Fruit fly (Drosophila melanogaster) whole organism, embryonic: ENCODE data around the gene Pgant2.

Source experiments
- Bgb ChIP-seq: fragments of 200-800 bp; sonication (Bioruptor generic); IDR thresholded peaks from 2 replicates; pipeline ENCODE4 v1.3.6; 2022; ENCODE audit warnings: missing biosample characterization, missing genetic modification characterization; ENCODE audit not compliant: partially characterized antibody
- Bteb2 ChIP-seq: fragments of 200-800 bp; sonication (Bioruptor generic); optimal IDR thresholded peaks from 2 replicates; lab custom pipeline; 2016; ENCODE audit warnings: missing biosample characterization, missing genetic modification characterization
- CG10274 ChIP-seq: fragments of 200-800 bp; sonication (Bioruptor generic); optimal IDR thresholded peaks from 3 replicates; lab custom pipeline; 2017; ENCODE audit warnings: missing biosample characterization, mild to moderate bottlenecking, missing genetic modification characterization
- CG10366 ChIP-seq: fragments of 200-800 bp; sonication (Bioruptor generic); IDR thresholded peaks from 2 replicates; pipeline ENCODE4 v1.3.6; 2022; ENCODE audit warnings: missing biosample characterization, missing genetic modification characterization
- CG10565 ChIP-seq: fragments of 200-800 bp; sonication (Bioruptor generic); optimal IDR thresholded peaks from 3 replicates; lab custom pipeline; 2016; ENCODE audit warnings: missing biosample characterization, mild to moderate bottlenecking, missing genetic modification characterization
- CG11696 ChIP-seq: fragments of 200-800 bp; sonication (Bioruptor generic); IDR thresholded peaks from 2 replicates; pipeline ENCODE4 v1.3.6; 2022; ENCODE audit warnings: missing biosample characterization, missing genetic modification characterization
- CG14014 ChIP-seq: fragments of 200-800 bp; sonication (Bioruptor generic); IDR thresholded peaks from 2 replicates; pipeline ENCODE4 v1.3.6; 2022; ENCODE audit warnings: missing biosample characterization, missing genetic modification characterization
- CG17912 ChIP-seq: fragments of 200-800 bp; sonication (Bioruptor generic); optimal IDR thresholded peaks from 2 replicates; lab custom pipeline; 2018; ENCODE audit warnings: missing biosample characterization, mild to moderate bottlenecking, missing genetic modification characterization
- CG1832 ChIP-seq: fragments of 200-800 bp; sonication (Bioruptor generic); optimal IDR thresholded peaks from 2 replicates; lab custom pipeline; 2017; ENCODE audit warnings: missing biosample characterization, mild to moderate bottlenecking, missing genetic modification characterization, inconsistent platforms
- CG18476 ChIP-seq: fragments of 200-800 bp; sonication (Bioruptor generic); optimal IDR thresholded peaks from 2 replicates; lab custom pipeline; 2016; ENCODE audit warnings: missing biosample characterization, mild to moderate bottlenecking, missing genetic modification characterization
- CG30431 ChIP-seq: fragments of 200-800 bp; sonication (Bioruptor generic); optimal IDR thresholded peaks from 2 replicates; lab custom pipeline; 2017; ENCODE audit warnings: missing biosample characterization, missing genetic modification characterization
- CG33557 ChIP-seq: fragments of 200-800 bp; sonication (Bioruptor generic); optimal IDR thresholded peaks from 2 replicates; lab custom pipeline; 2019; ENCODE audit warnings: missing biosample characterization, mild to moderate bottlenecking, missing genetic modification characterization, moderate library complexity
- CG4282 ChIP-seq: fragments of 200-800 bp; sonication (Bioruptor generic); optimal IDR thresholded peaks from 2 replicates; lab custom pipeline; 2016; ENCODE audit warnings: missing biosample characterization, missing genetic modification characterization
- CG4424 ChIP-seq: fragments of 200-800 bp; sonication (Bioruptor generic); optimal IDR thresholded peaks from 3 replicates; lab custom pipeline; 2016; ENCODE audit warnings: missing biosample characterization, missing genetic modification characterization
- CkIIα-i1 ChIP-seq: fragments of 200-800 bp; sonication (Bioruptor generic); IDR thresholded peaks from 2 replicates; pipeline ENCODE4 v1.3.6; 2022; ENCODE audit warnings: missing biosample characterization, missing genetic modification characterization
- D19A ChIP-seq: fragments of 200-800 bp; optimal IDR thresholded peaks from 3 replicates; lab custom pipeline; 2019; ENCODE audit warnings: missing biosample characterization, mild to moderate bottlenecking, missing genetic modification characterization, moderate library complexity
- Deaf1 ChIP-seq: fragments of 200-800 bp; optimal IDR thresholded peaks from 3 replicates; lab custom pipeline; 2019; ENCODE audit warnings: missing biosample characterization, mild to moderate bottlenecking, missing genetic modification characterization, moderate library complexity
- Dip2 ChIP-seq: fragments of 200-800 bp; sonication (Bioruptor generic); IDR thresholded peaks from 2 replicates; pipeline ENCODE4 v1.3.6; 2022; ENCODE audit warnings: missing biosample characterization, missing genetic modification characterization
- Drgx ChIP-seq: fragments of 200-800 bp; sonication (Bioruptor generic); IDR thresholded peaks from 2 replicates; pipeline ENCODE4 v1.3.6; 2022; ENCODE audit warnings: missing biosample characterization, missing genetic modification characterization
- Ets65A ChIP-seq: fragments of 200-800 bp; sonication (Bioruptor generic); peaks from one replicate; lab custom pipeline; 2016; ENCODE audit warnings: missing biosample characterization, missing genetic modification characterization
- HmgZ ChIP-seq: fragments of 200-800 bp; sonication (Bioruptor generic); optimal IDR thresholded peaks from 2 replicates; lab custom pipeline; 2018; ENCODE audit warnings: missing biosample characterization, mild to moderate bottlenecking, missing genetic modification characterization
- Med ChIP-seq: fragments of 200-800 bp; sonication (Bioruptor generic); peaks from one replicate; lab custom pipeline; 2016; ENCODE audit warnings: missing biosample characterization, missing genetic modification characterization, mild to moderate bottlenecking, inconsistent platforms, moderate library complexity
- Vsx1 ChIP-seq: fragments of 200-800 bp; sonication (Bioruptor generic); optimal IDR thresholded peaks from 2 replicates; lab custom pipeline; 2017; ENCODE audit warnings: missing biosample characterization, mild to moderate bottlenecking, missing genetic modification characterization, missing genetic modification reagents
- ash1 ChIP-seq: fragments of 200-800 bp; sonication (Bioruptor generic); optimal IDR thresholded peaks from 2 replicates; lab custom pipeline; 2018; ENCODE audit warnings: missing biosample characterization, mild to moderate bottlenecking, missing genetic modification characterization
- esg ChIP-seq: fragments of 200-800 bp; sonication (Bioruptor generic); conservative IDR thresholded peaks from 2 replicates; pipeline ENCODE4 v1.3.6; 2022; ENCODE audit warnings: missing biosample characterization, missing genetic modification characterization
- exex ChIP-seq: fragments of 200-800 bp; sonication (Bioruptor generic); optimal IDR thresholded peaks from 4 replicates; lab custom pipeline; 2018; ENCODE audit warnings: missing biosample characterization, mild to moderate bottlenecking, missing genetic modification characterization, moderate library complexity
- fd96Cb ChIP-seq: fragments of 200-800 bp; sonication (Bioruptor generic); optimal IDR thresholded peaks from 2 replicates; lab custom pipeline; 2018; ENCODE audit warnings: missing biosample characterization, mild to moderate bottlenecking, missing genetic modification characterization, moderate library complexity
- gcm2 ChIP-seq: fragments of 200-800 bp; sonication (Bioruptor generic); optimal IDR thresholded peaks from 2 replicates; lab custom pipeline; 2016; ENCODE audit warnings: missing biosample characterization, missing genetic modification characterization
- hth ChIP-seq: fragments of >200 bp; optimal IDR thresholded peaks from 2 replicates; lab custom pipeline; 2017; ENCODE audit warnings: inconsistent platforms
- jumu ChIP-seq: fragments of 200-800 bp; sonication (Bioruptor generic); optimal IDR thresholded peaks from 3 replicates; lab custom pipeline; 2016; ENCODE audit warnings: missing biosample characterization, missing genetic modification characterization
- knrl ChIP-seq: fragments of 200-800 bp; sonication (Bioruptor generic); IDR thresholded peaks from 3 replicates; pipeline ENCODE4 v1.3.6; 2022; ENCODE audit warnings: missing biosample characterization, missing genetic modification characterization; ENCODE audit not compliant: partially characterized antibody
- odd ChIP-seq: fragments of 200-800 bp; sonication (Bioruptor generic); optimal IDR thresholded peaks from 2 replicates; lab custom pipeline; 2017; ENCODE audit warnings: missing biosample characterization, mild to moderate bottlenecking, missing genetic modification characterization
- pan ChIP-seq, 4 experiments: fragments of >200 bp in 3 of 4; fragments of 200-800 bp in 1 of 4; sonication (Bioruptor generic) in 1 of 4; optimal IDR thresholded peaks in 3 of 4; IDR thresholded peaks in 1 of 4; 2 replicates each; pipeline versions ENCODE4 v1.3.6 to Lab custom; 2017 to 2022; ENCODE audit warnings: missing biosample characterization in 2 of 4, missing genetic modification characterization in 2 of 4, mixed read lengths in 1 of 4
- schlank ChIP-seq: fragments of 200-800 bp; sonication (Bioruptor generic); optimal IDR thresholded peaks from 2 replicates; lab custom pipeline; 2018; ENCODE audit warnings: missing biosample characterization, mild to moderate bottlenecking, missing genetic modification characterization
- slbo ChIP-seq: fragments of 200-800 bp; sonication (Bioruptor generic); IDR thresholded peaks from 2 replicates; pipeline ENCODE4 v1.3.6; 2022; ENCODE audit warnings: missing biosample characterization, missing genetic modification characterization
- sna ChIP-seq: fragments of 200-800 bp; sonication (Bioruptor generic); IDR thresholded peaks from 2 replicates; pipeline ENCODE4 v1.3.6; 2022; ENCODE audit warnings: missing biosample characterization, missing genetic modification characterization; ENCODE audit not compliant: partially characterized antibody
- tna ChIP-seq: fragments of 200-800 bp; sonication (Bioruptor generic); IDR thresholded peaks from 2 replicates; pipeline ENCODE4 v1.3.6; 2022; ENCODE audit warnings: missing biosample characterization, missing genetic modification characterization; ENCODE audit not compliant: partially characterized antibody
- usp ChIP-seq: fragments of >200 bp; optimal IDR thresholded peaks from 2 replicates; lab custom pipeline; 2017; ENCODE audit warnings: missing biosample characterization, missing genetic modification characterization
- vfl ChIP-seq: fragments of 200-800 bp; sonication (Bioruptor generic); optimal IDR thresholded peaks from 2 replicates; lab custom pipeline; 2016; ENCODE audit warnings: missing biosample characterization, missing genetic modification characterization
- vnd ChIP-seq: fragments of 200-800 bp; sonication (Bioruptor generic); IDR thresholded peaks from 3 replicates; pipeline ENCODE4 v1.3.6; 2022; ENCODE audit warnings: missing biosample characterization, missing genetic modification characterization; ENCODE audit not compliant: partially characterized antibody
- yki ChIP-seq: fragments of >200 bp; optimal IDR thresholded peaks from 3 replicates; lab custom pipeline; 2018
- z ChIP-seq: fragments of 200-800 bp; sonication (Bioruptor generic); IDR thresholded peaks from 3 replicates; pipeline ENCODE4 v1.3.6; 2022; ENCODE audit warnings: missing biosample characterization, missing genetic modification characterization

Gene Pgant2

dm6 chr2L:3371776-3372383, 54.6 kb downstream of the Pgant2 start (continued):
- TF ChIP-seq CG4282 (GFP tag; lab: Kevin White, UChicago) (no peak), odd (GFP tag; lab: Kevin White, UChicago) (no peak), knrl (GFP tag; lab: Robert Waterston, UW) (no peak), hth (no peak), yki (lab: Kevin White, UChicago) (no peak), CG14014 (GFP tag; lab: Robert Waterston, UW) (no peak), CkIIα-i1 (GFP tag; lab: Robert Waterston, UW) (no peak), sna (GFP tag; lab: Robert Waterston, UW) (no peak), CG17912 (GFP tag; lab: Kevin White, UChicago) (no peak), exex (tag; lab: Kevin White, UChicago) (peak; percentile 69), Bteb2 (GFP tag; lab: Kevin White, UChicago) (no peak), tna (GFP tag; lab: Robert Waterston, UW) (no peak), CG10274 (GFP tag; lab: Kevin White, UChicago) (no peak), esg (GFP tag; lab: Robert Waterston, UW) (no peak), schlank (tag; lab: Kevin White, UChicago) (no peak), HmgZ (no peak), gcm2 (GFP tag; lab: Kevin White, UChicago) (no peak), vnd (GFP tag; lab: Robert Waterston, UW) (no peak), CG11696 (GFP tag; lab: Robert Waterston, UW) (no peak)

dm6 chr2L:3371340-3371739, 55.2 kb downstream of the Pgant2 start:
- no peak for TF ChIP-seq fd96Cb (tag; lab: Kevin White, UChicago)
- no peak for TF ChIP-seq usp (GFP tag; lab: Kevin White, UChicago)
- TF ChIP-seq CG18476, result no peak
- TF ChIP-seq ash1 (GFP tag; lab: Kevin White, UChicago), result no peak
- TF ChIP-seq Ets65A (GFP tag; lab: Kevin White, UChicago), result peak; percentile 92
- TF ChIP-seq CG10565 (GFP tag; lab: Kevin White, UChicago), result no peak
- no peak for TF ChIP-seq esg (GFP tag; lab: Robert Waterston, UW)
- no peak for TF ChIP-seq Vsx1 (GFP tag; lab: Kevin White, UChicago)
- TF ChIP-seq Deaf1 (tag; lab: Kevin White, UChicago), result peak; percentile 27
- TF ChIP-seq z (GFP tag; lab: Robert Waterston, UW), result no peak
- TF ChIP-seq slbo (GFP tag; lab: Robert Waterston, UW), result 0 out of 2 replicates have a peak, but pooled peaks have one; percentile 30
- TF ChIP-seq Med (GFP tag; lab: Kevin White, UChicago), result peak; percentile 79
- TF ChIP-seq Bgb, result no peak
- no peak for TF ChIP-seq CG33557 (GFP tag; lab: Kevin White, UChicago)
- no peak for TF ChIP-seq CG1832
- no peak for TF ChIP-seq vfl (GFP tag; lab: Kevin White, UChicago)
- no peak for TF ChIP-seq jumu (GFP tag; lab: Kevin White, UChicago)
- no peak for TF ChIP-seq CG10366 (GFP tag; lab: Robert Waterston, UW)
- no peak for TF ChIP-seq CG30431
- peak; percentile 61 for TF ChIP-seq D19A (tag; lab: Kevin White, UChicago)
- TF ChIP-seq Dip2, result no peak
- TF ChIP-seq CG4424 (GFP tag; lab: Kevin White, UChicago), result no peak
- TF ChIP-seq Drgx (GFP tag; lab: Robert Waterston, UW), result peak; percentile 58
- TF ChIP-seq pan (optimal IDR thresholded peaks at IDR 0.05; lab: Kevin White, UChicago), result no peak
- no peak for TF ChIP-seq pan (GFP tag; optimal IDR thresholded peaks at IDR 0.05 in 1 of 2, IDR thresholded peaks at IDR 0.05 in 1 of 2)
